Fruit fly (Drosophila melanogaster): Measurements from ENCODE around the gene PolA1.

Gene PolA1

DNA sequence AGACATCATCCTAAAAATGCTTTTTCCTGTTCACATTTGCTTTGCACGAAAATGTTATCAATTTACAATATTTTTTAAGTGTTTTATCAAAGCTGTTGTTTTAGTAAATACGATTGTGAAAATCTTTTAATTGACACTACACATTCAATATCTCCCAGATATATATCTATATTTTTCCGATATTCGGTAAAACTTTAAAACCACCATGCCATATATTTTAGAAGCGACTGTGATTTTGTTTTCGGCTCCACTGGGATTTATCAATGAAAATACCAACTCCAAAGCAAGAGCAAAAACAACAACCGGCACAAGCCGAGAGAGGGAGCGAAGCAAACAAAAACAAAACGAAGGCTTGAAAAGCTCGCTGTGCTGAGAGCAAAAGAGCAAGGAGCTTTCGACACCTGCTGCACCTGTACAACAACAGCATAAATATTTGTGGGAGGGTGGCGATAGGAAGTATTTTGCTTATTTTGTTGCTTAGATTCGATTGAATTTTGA, 48.4 kb upstream of the PolA1 start (continued):
- TF ChIP-seq net (GFP tag; optimal IDR thresholded peaks at IDR 0.05) (peak; percentile 88), Lpt (GFP tag; optimal IDR thresholded peaks at IDR 0.05) (peak; percentile 70), CG8319 (GFP tag; optimal IDR thresholded peaks at IDR 0.05) (peak; percentile 59), Sox15 (GFP tag; optimal IDR thresholded peaks at IDR 0.05) (peak; percentile 72), Blimp-1 (GFP tag; optimal IDR thresholded peaks at IDR 0.05) (peak; percentile 56), pdm3 (GFP tag; optimal IDR thresholded peaks at IDR 0.05) (peak; percentile 80), spab (GFP tag; optimal IDR thresholded peaks at IDR 0.05) (peak; percentile 74), CG6163 (GFP tag; IDR thresholded peaks at IDR 0.05) (peak; percentile 83), Hr38 (GFP tag; optimal IDR thresholded peaks at IDR 0.05) (no peak), svp (GFP tag) (peak; percentile 96), CG3919 (GFP tag; optimal IDR thresholded peaks at IDR 0.05) (peak; percentile 84), CG3032 (tag; optimal IDR thresholded peaks at IDR 0.05) (peak; percentile 79), Sox14 (GFP tag; optimal IDR thresholded peaks at IDR 0.05) (peak; percentile 88)

- TF ChIP-seq net (GFP tag; optimal IDR thresholded peaks at IDR 0.05), result no peak
- no peak for TF ChIP-seq Sox14 (GFP tag; optimal IDR thresholded peaks at IDR 0.05)
- no peak for TF ChIP-seq CG15336 (GFP tag; IDR thresholded peaks at IDR 0.05)
- no peak for TF ChIP-seq CG10631 (GFP tag; optimal IDR thresholded peaks at IDR 0.05)
- no peak for TF ChIP-seq CG16779 (tag; optimal IDR thresholded peaks at IDR 0.05)
- TF ChIP-seq Sox15 (GFP tag; optimal IDR thresholded peaks at IDR 0.05), result no peak
- TF ChIP-seq esn (GFP tag; optimal IDR thresholded peaks at IDR 0.05), result no peak
- no peak for TF ChIP-seq lz (GFP tag; optimal IDR thresholded peaks at IDR 0.05)
- no peak for TF ChIP-seq CG3919 (GFP tag; optimal IDR thresholded peaks at IDR 0.05)
- TF ChIP-seq Met (GFP tag; optimal IDR thresholded peaks at IDR 0.05), result no peak
- no peak for TF ChIP-seq CG6792 (GFP tag; optimal IDR thresholded peaks at IDR 0.05)
- TF ChIP-seq Blimp-1 (GFP tag; optimal IDR thresholded peaks at IDR 0.05), result no peak
Observed at dm6 chr3R:21719420-21719933, 47.9 kb upstream of the PolA1 start, which contains the start of gene CG31176. Gene CG31176, minus strand, starts transcription at chr3R:21719660.

DNA sequence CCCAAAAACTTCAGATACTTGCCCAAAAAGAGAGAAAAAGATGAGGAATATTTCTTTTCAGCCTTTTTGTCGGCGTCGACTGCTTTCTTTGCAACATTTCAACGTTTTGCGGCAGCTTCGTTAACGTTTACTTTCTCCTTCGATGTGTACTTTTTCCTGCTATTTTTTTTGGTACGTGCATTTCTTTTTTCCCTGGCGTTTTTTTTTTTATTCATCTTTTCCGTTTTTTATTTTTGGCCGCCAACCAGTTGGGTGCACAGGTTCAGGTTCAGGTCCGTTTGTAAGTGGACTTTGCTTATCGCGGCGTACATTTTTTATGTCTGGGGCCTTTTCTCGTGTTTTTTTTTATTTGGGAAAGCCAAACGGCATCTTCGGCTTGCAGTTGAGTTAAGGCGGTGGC, 32.9 kb upstream of the PolA1 start:
- TF ChIP-seq CG8119 (GFP tag; IDR thresholded peaks at IDR 0.05) (peak; percentile 86), cyc (GFP tag; optimal IDR thresholded peaks at IDR 0.05) (no peak), svp (GFP tag) (peak; percentile 29), spab (GFP tag; optimal IDR thresholded peaks at IDR 0.05) (no peak), dac (GFP tag; optimal IDR thresholded peaks at IDR 0.05) (peak; percentile 31), CG9139 (GFP tag; optimal IDR thresholded peaks at IDR 0.05) (no peak), Blimp-1 (GFP tag; optimal IDR thresholded peaks at IDR 0.05) (peak; percentile 87), Sox102F (GFP tag; optimal IDR thresholded peaks at IDR 0.05) (peak; percentile 60), topi (GFP tag; optimal IDR thresholded peaks at IDR 0.05) (no peak), Ets21C (GFP tag; optimal IDR thresholded peaks at IDR 0.05) (no peak), CG6276 (GFP tag; optimal IDR thresholded peaks at IDR 0.05) (peak; percentile 66), eg (GFP tag; IDR thresholded peaks at IDR 0.05) (peak; percentile 80), salr (GFP tag; optimal IDR thresholded peaks at IDR 0.05) (peak in 1 of 2 experiments; percentile 2), achi (GFP tag; optimal IDR thresholded peaks at IDR 0.05) (peak; percentile 17), Met (GFP tag; optimal IDR thresholded peaks at IDR 0.05) (peak; percentile 29), Eip78C (GFP tag) (peak; percentile 55), CG32006 (GFP tag; optimal IDR thresholded peaks at IDR 0.05) (peak; percentile 58), CG6163 (GFP tag; IDR thresholded peaks at IDR 0.05) (peak; percentile 67; the same call in 2 of the 3 replicates), CG6792 (GFP tag; optimal IDR thresholded peaks at IDR 0.05) (peak; percentile 30), CG16779 (tag; optimal IDR thresholded peaks at IDR 0.05) (peak; percentile 24), net (GFP tag; optimal IDR thresholded peaks at IDR 0.05) (peak; percentile 20), Hr4 (GFP tag; optimal IDR thresholded peaks at IDR 0.05) (peak; percentile 5), CG8632 (GFP tag; optimal IDR thresholded peaks at IDR 0.05) (no peak), CG15336 (GFP tag; IDR thresholded peaks at IDR 0.05) (peak; percentile 63), ss (GFP tag; optimal IDR thresholded peaks at IDR 0.05) (no peak), Sox15 (GFP tag; optimal IDR thresholded peaks at IDR 0.05) (no peak), CG6854 (GFP tag; optimal IDR thresholded peaks at IDR 0.05) (peak; percentile 91)
